Fruit fly (Drosophila melanogaster): ENCODE measurements around the gene ND-ACP.
A peak's percentile ranks its signal among the peaks of the same experiment; 100 is the strongest.

DNA sequence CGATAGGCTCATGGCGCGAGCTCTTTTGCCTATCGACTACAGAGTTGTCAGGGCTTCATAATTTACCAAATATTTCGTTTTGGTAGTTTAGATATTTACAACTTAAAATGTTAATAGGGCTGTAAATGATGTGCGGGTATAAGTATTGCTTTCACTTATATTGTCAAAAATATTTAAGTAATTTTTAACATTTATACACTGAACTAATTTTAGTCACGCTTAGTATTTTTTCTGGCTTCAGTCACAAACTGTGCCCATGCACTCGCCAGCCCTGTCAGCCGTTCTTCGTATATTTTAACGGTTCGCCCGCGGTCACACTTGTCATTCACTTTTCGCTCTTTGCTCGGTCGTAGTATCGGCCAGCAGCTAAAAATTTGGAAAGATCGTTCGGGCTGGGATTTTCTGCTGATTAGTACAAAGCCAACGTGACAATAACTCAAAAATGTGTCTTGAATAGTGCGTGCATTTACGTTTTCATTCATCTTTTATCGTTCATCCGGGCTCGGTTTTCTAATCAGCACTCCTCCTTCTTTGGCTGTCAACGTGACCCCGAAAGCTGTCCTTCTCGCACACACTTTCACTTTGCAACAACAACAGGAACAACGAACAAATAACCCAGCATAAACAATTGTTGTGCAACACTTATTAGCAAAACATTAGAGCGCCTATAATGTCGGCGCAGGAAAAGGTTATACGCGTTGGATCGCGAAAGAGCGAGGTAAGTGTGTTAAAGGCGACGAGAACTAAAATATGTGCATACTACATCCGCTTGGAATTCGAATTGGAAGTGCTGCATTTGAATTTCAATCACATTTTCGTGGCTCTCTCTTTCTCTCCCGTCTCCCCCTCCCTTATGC is 5.0 kb downstream of the ND-ACP start, which contains the start of the genes Hmbs and CG2211:
- TF ChIP-seq pdm3 (GFP tag; optimal IDR thresholded peaks at IDR 0.05) (no peak), Blimp-1 (GFP tag; optimal IDR thresholded peaks at IDR 0.05) (peak; percentile 95), topi (GFP tag; optimal IDR thresholded peaks at IDR 0.05) (peak; percentile 80), Eip75B (GFP tag; optimal IDR thresholded peaks at IDR 0.05) (no peak), Gug (GFP tag; IDR thresholded peaks at IDR 0.05) (peak; percentile 64), eg (GFP tag; IDR thresholded peaks at IDR 0.05) (peak; percentile 84)

Measured in whole organism, prepupa.